Worm (Caenorhabditis elegans): ENCODE results near the gene T14F9.2.

Gene T14F9.2

ce11 chrX:2226875-2227355 is 7.2 kb upstream of the T14F9.2 start (continued):
- no peak for TF ChIP-seq lim-6 (tag; optimal IDR thresholded peaks at IDR 0.05)
- peak; percentile 62 for TF ChIP-seq nfya-1 (tag; optimal IDR thresholded peaks at IDR 0.05)
- TF ChIP-seq eyg-1 (tag; optimal IDR thresholded peaks at IDR 0.05), result no peak
- peak; percentile 63 for TF ChIP-seq sox-2 (GFP tag; IDR thresholded peaks at IDR 0.05)
- TF ChIP-seq syd-9 (tag; optimal IDR thresholded peaks at IDR 0.05), result peak; percentile 78
- TF ChIP-seq ceh-6 (GFP tag; optimal IDR thresholded peaks at IDR 0.05), result peak; percentile 80
- peak; percentile 22 for TF ChIP-seq hlh-15 (tag; optimal IDR thresholded peaks at IDR 0.05)
- TF ChIP-seq ztf-16 (tag; optimal IDR thresholded peaks at IDR 0.05), result peak; percentile 59
- TF ChIP-seq zip-5 (tag; optimal IDR thresholded peaks at IDR 0.05), result peak; percentile 57
- TF ChIP-seq K02D7.2 (tag; optimal IDR thresholded peaks at IDR 0.05), result peak; percentile 44
- TF ChIP-seq ceh-19 (GFP tag; optimal IDR thresholded peaks at IDR 0.05), result peak; percentile 88
- TF ChIP-seq dve-1 (tag; optimal IDR thresholded peaks at IDR 0.05), result peak; percentile 75
- TF ChIP-seq ceh-18 (tag; optimal IDR thresholded peaks at IDR 0.05), result peak; percentile 75
- peak; percentile 60 for TF ChIP-seq ceh-2 (tag; optimal IDR thresholded peaks at IDR 0.05)
- TF ChIP-seq ceh-22 (tag; optimal IDR thresholded peaks at IDR 0.05), result no peak
- peak; percentile 67 for TF ChIP-seq ttx-3 (tag; optimal IDR thresholded peaks at IDR 0.05)
- TF ChIP-seq hlh-13 (GFP tag; optimal IDR thresholded peaks at IDR 0.05), result peak; percentile 60
- peak; percentile 52 for TF ChIP-seq npax-4 (tag; optimal IDR thresholded peaks at IDR 0.05)
- TF ChIP-seq unc-55 (GFP tag; optimal IDR thresholded peaks at IDR 0.05), result no peak
- TF ChIP-seq ama-1 (optimal IDR thresholded peaks at IDR 0.05), result no peak
- TF ChIP-seq hlh-30 (tag; optimal IDR thresholded peaks at IDR 0.05; ENCODE audit: insufficient read depth), result peak; percentile 88
- peak; percentile 72 for TF ChIP-seq gmeb-2 (tag; optimal IDR thresholded peaks at IDR 0.05)
- TF ChIP-seq fkh-6 (tag; optimal IDR thresholded peaks at IDR 0.05), result peak; percentile 73
- TF ChIP-seq nhr-232 (tag; optimal IDR thresholded peaks at IDR 0.05), result peak; percentile 65
- TF ChIP-seq unc-42 (tag; optimal IDR thresholded peaks at IDR 0.05), result peak; percentile 54

- TF ChIP-seq tbx-2 (tag; optimal IDR thresholded peaks at IDR 0.05) (no peak), ceh-31 (tag; optimal IDR thresholded peaks at IDR 0.05) (no peak), Y22D7AL.16 (tag; optimal IDR thresholded peaks at IDR 0.05) (no peak), fkh-10 (GFP tag; optimal IDR thresholded peaks at IDR 0.05) (no peak), sdc-2 (tag; optimal IDR thresholded peaks at IDR 0.05) (no peak), gmeb-2 (tag; optimal IDR thresholded peaks at IDR 0.05) (no peak), pax-1 (tag; optimal IDR thresholded peaks at IDR 0.05) (no peak), dmd-4 (tag; optimal IDR thresholded peaks at IDR 0.05; ENCODE audit: borderline replicate concordance) (no peak), nfya-1 (tag; optimal IDR thresholded peaks at IDR 0.05) (no peak), eyg-1 (tag; optimal IDR thresholded peaks at IDR 0.05) (no peak)
These were observed 4.6 kb upstream of the T14F9.2 start, which contains the start of gene lin-32 for ce11 chrX:2229305-2230172. Gene lin-32, minus strand, starts transcription at chrX:2230122.

ce11 chrX:2231346-2231745 is 2.8 kb upstream of the T14F9.2 start:
- TF ChIP-seq hlh-30 (tag; optimal IDR thresholded peaks at IDR 0.05; ENCODE audit: insufficient read depth), result no peak
- peak; percentile 44 for TF ChIP-seq elt-2 (tag; optimal IDR thresholded peaks at IDR 0.05)

ce11 chrX:2237438-2237961 is 3.4 kb downstream of the T14F9.2 start, which contains the start of gene vha-15:
Gene vha-15, plus strand, starts transcription at chrX:2237911.
- TF ChIP-seq ref-2 (tag; optimal IDR thresholded peaks at IDR 0.05) (peak; percentile 9), pha-2 (tag; optimal IDR thresholded peaks at IDR 0.05) (peak; percentile 23), madf-2 (tag; optimal IDR thresholded peaks at IDR 0.05) (no peak), nfya-1 (tag; optimal IDR thresholded peaks at IDR 0.05) (peak; percentile 85), dve-1 (tag; optimal IDR thresholded peaks at IDR 0.05) (peak; percentile 47), ceh-31 (tag; optimal IDR thresholded peaks at IDR 0.05) (peak; percentile 64), fkh-6 (tag; optimal IDR thresholded peaks at IDR 0.05) (no peak), odd-2 (tag; optimal IDR thresholded peaks at IDR 0.05) (no peak), ceh-24 (tag; optimal IDR thresholded peaks at IDR 0.05) (no peak), pat-9 (tag; optimal IDR thresholded peaks at IDR 0.05) (no peak), sox-4 (tag; optimal IDR thresholded peaks at IDR 0.05) (no peak), syd-9 (tag; optimal IDR thresholded peaks at IDR 0.05) (no peak), ceh-18 (tag; optimal IDR thresholded peaks at IDR 0.05) (peak; percentile 33), unc-55 (GFP tag; optimal IDR thresholded peaks at IDR 0.05) (peak; percentile 94), ceh-48 (tag; optimal IDR thresholded peaks at IDR 0.05) (peak; percentile 93), lin-11 (tag; optimal IDR thresholded peaks at IDR 0.05) (no peak), C08G9.2 (tag; optimal IDR thresholded peaks at IDR 0.05) (no peak), F13H6.1 (tag; optimal IDR thresholded peaks at IDR 0.05) (no peak), elt-4 (tag; optimal IDR thresholded peaks at IDR 0.05) (no peak), zip-5 (tag; optimal IDR thresholded peaks at IDR 0.05) (no peak)

All from whole organism, late embryonic.